Fruit fly (Drosophila melanogaster) whole organism, embryonic: ENCODE measurements around the gene CG33325.
A peak's percentile ranks its signal among the peaks of the same experiment; 100 is the strongest.

ENCODE experiments used
- Asciz ChIP-seq: fragments of 200-800 bp; sonication (Bioruptor generic); optimal IDR thresholded peaks from 2 replicates; lab custom pipeline; 2017; ENCODE audit warnings: missing biosample characterization, mild to moderate bottlenecking, missing genetic modification characterization, missing genetic modification reagents
- B-H1 ChIP-seq: fragments of 200-800 bp; sonication (Bioruptor generic); IDR thresholded peaks from 3 replicates; pipeline ENCODE4 v1.3.6; 2022; ENCODE audit warnings: missing biosample characterization, missing genetic modification characterization
- CG1024 ChIP-seq: fragments of 200-800 bp; sonication (Bioruptor generic); IDR thresholded peaks from 2 replicates; pipeline ENCODE4 v1.3.6; 2022; ENCODE audit warnings: missing biosample characterization, missing genetic modification characterization
- CG10267 ChIP-seq: fragments of 200-800 bp; sonication (Bioruptor generic); optimal IDR thresholded peaks from 2 replicates; lab custom pipeline; 2018; ENCODE audit warnings: missing biosample characterization, mild to moderate bottlenecking, missing genetic modification characterization, moderate library complexity
- CG10543 ChIP-seq: fragments of 200-800 bp; sonication (Bioruptor generic); optimal IDR thresholded peaks from 3 replicates; lab custom pipeline; 2017; ENCODE audit warnings: missing biosample characterization, mild to moderate bottlenecking, missing genetic modification characterization, moderate library complexity
- CG14014 ChIP-seq: fragments of 200-800 bp; sonication (Bioruptor generic); IDR thresholded peaks from 2 replicates; pipeline ENCODE4 v1.3.6; 2022; ENCODE audit warnings: missing biosample characterization, missing genetic modification characterization
- CG14710 ChIP-seq: fragments of 200-800 bp; sonication (Bioruptor generic); optimal IDR thresholded peaks from 3 replicates; lab custom pipeline; 2019; ENCODE audit warnings: missing biosample characterization, mild to moderate bottlenecking, missing genetic modification characterization, moderate library complexity
- CG14965 ChIP-seq: fragments of 200-800 bp; sonication (Bioruptor generic); optimal IDR thresholded peaks from 2 replicates; lab custom pipeline; 2016; ENCODE audit warnings: missing biosample characterization, missing genetic modification characterization, borderline replicate concordance
- CG15269 ChIP-seq: fragments of 200-800 bp; sonication (Bioruptor generic); optimal IDR thresholded peaks from 2 replicates; lab custom pipeline; 2018; ENCODE audit warnings: missing biosample characterization, mild to moderate bottlenecking, missing genetic modification characterization, moderate library complexity
- CG1603 ChIP-seq: fragments of 200-800 bp; sonication (Bioruptor generic); optimal IDR thresholded peaks from 2 replicates; lab custom pipeline; 2019; ENCODE audit warnings: missing biosample characterization, mild to moderate bottlenecking, missing genetic modification characterization, moderate library complexity
- CG16863 ChIP-seq: fragments of 200-800 bp; sonication (Bioruptor generic); optimal IDR thresholded peaks from 3 replicates; lab custom pipeline; 2016; ENCODE audit warnings: missing biosample characterization, missing genetic modification characterization
- CG17359 ChIP-seq: fragments of 200-800 bp; sonication (Bioruptor generic); optimal IDR thresholded peaks from 3 replicates; lab custom pipeline; 2018; ENCODE audit warnings: missing biosample characterization, mild to moderate bottlenecking, missing genetic modification characterization, moderate library complexity
- CG17829 ChIP-seq: fragments of 200-800 bp; optimal IDR thresholded peaks from 2 replicates; lab custom pipeline; 2019; ENCODE audit warnings: missing biosample characterization, mild to moderate bottlenecking, missing genetic modification characterization, moderate library complexity
- CG32772 ChIP-seq: fragments of 200-800 bp; sonication (Bioruptor generic); IDR thresholded peaks from 2 replicates; pipeline ENCODE4 v1.3.6; 2022; ENCODE audit warnings: missing biosample characterization, missing genetic modification characterization
- CG3847 ChIP-seq: fragments of 200-800 bp; sonication (Bioruptor generic); IDR thresholded peaks from 2 replicates; pipeline ENCODE4 v1.3.6; 2022; ENCODE audit warnings: missing biosample characterization, missing genetic modification characterization
- CG4424 ChIP-seq: fragments of 200-800 bp; sonication (Bioruptor generic); optimal IDR thresholded peaks from 3 replicates; lab custom pipeline; 2016; ENCODE audit warnings: missing biosample characterization, missing genetic modification characterization
- CG4617 ChIP-seq: fragments of 200-800 bp; sonication (Bioruptor generic); optimal IDR thresholded peaks from 3 replicates; lab custom pipeline; 2016; ENCODE audit warnings: missing biosample characterization, missing genetic modification characterization, borderline replicate concordance
- CG5180 ChIP-seq: fragments of 200-800 bp; sonication (Bioruptor generic); optimal IDR thresholded peaks from 3 replicates; lab custom pipeline; 2017; ENCODE audit warnings: missing biosample characterization, missing genetic modification characterization, mild to moderate bottlenecking, moderate library complexity, missing genetic modification reagents
- CG5953 ChIP-seq: fragments of 200-800 bp; sonication (Bioruptor generic); IDR thresholded peaks from 2 replicates; pipeline ENCODE4 v1.3.6; 2022; ENCODE audit warnings: missing biosample characterization, missing genetic modification characterization
- CG6813 ChIP-seq: fragments of 200-800 bp; sonication (Bioruptor generic); optimal IDR thresholded peaks from 2 replicates; lab custom pipeline; 2017; ENCODE audit warnings: missing biosample characterization, missing genetic modification characterization, mild to moderate bottlenecking, moderate library complexity, missing genetic modification reagents
- CG8388 ChIP-seq: fragments of 200-800 bp; sonication (Bioruptor generic); optimal IDR thresholded peaks from 2 replicates; lab custom pipeline; 2019; ENCODE audit warnings: missing biosample characterization, mild to moderate bottlenecking, missing genetic modification characterization, moderate library complexity
- CG9609 ChIP-seq: fragments of 200-800 bp; sonication (Bioruptor generic); optimal IDR thresholded peaks from 3 replicates; lab custom pipeline; 2016; ENCODE audit warnings: missing biosample characterization, missing genetic modification characterization
- CG9727 ChIP-seq: fragments of 200-800 bp; sonication (Bioruptor generic); optimal IDR thresholded peaks from 3 replicates; lab custom pipeline; 2017; ENCODE audit warnings: missing biosample characterization, mild to moderate bottlenecking, missing genetic modification characterization
- CG9797 ChIP-seq: fragments of 200-800 bp; sonication (Bioruptor generic); optimal IDR thresholded peaks from 3 replicates; lab custom pipeline; 2018; ENCODE audit warnings: missing biosample characterization, mild to moderate bottlenecking, missing genetic modification characterization
- CG9876 ChIP-seq: fragments of 200-800 bp; sonication (Bioruptor generic); optimal IDR thresholded peaks from 2 replicates; lab custom pipeline; 2016; ENCODE audit warnings: missing biosample characterization, missing genetic modification characterization
- CkIIα-i1 ChIP-seq: fragments of 200-800 bp; sonication (Bioruptor generic); IDR thresholded peaks from 2 replicates; pipeline ENCODE4 v1.3.6; 2022; ENCODE audit warnings: missing biosample characterization, missing genetic modification characterization
- Dad ChIP-seq: fragments of 200-800 bp; sonication (Bioruptor generic); optimal IDR thresholded peaks from 3 replicates; lab custom pipeline; 2016; ENCODE audit warnings: missing biosample characterization, missing genetic modification characterization
- Drgx ChIP-seq: fragments of 200-800 bp; sonication (Bioruptor generic); IDR thresholded peaks from 2 replicates; pipeline ENCODE4 v1.3.6; 2022; ENCODE audit warnings: missing biosample characterization, missing genetic modification characterization
- Hmr ChIP-seq: fragments of 200-800 bp; sonication (Bioruptor generic); optimal IDR thresholded peaks from 3 replicates; lab custom pipeline; 2017; ENCODE audit warnings: mild to moderate bottlenecking, missing biosample characterization, missing genetic modification reagents, missing genetic modification characterization
- Mes4 ChIP-seq: fragments of 200-800 bp; sonication (Bioruptor generic); optimal IDR thresholded peaks from 2 replicates; lab custom pipeline; 2016; ENCODE audit warnings: missing biosample characterization, missing genetic modification characterization
- Side ChIP-seq: fragments of 200-800 bp; sonication (Bioruptor generic); optimal IDR thresholded peaks from 2 replicates; lab custom pipeline; 2016; ENCODE audit warnings: missing biosample characterization, missing genetic modification characterization
- Six4 ChIP-seq: fragments of 200-800 bp; sonication (Bioruptor generic); optimal IDR thresholded peaks from 2 replicates; lab custom pipeline; 2016; ENCODE audit warnings: missing biosample characterization, missing genetic modification characterization
- amos ChIP-seq: fragments of 200-800 bp; sonication (Bioruptor generic); IDR thresholded peaks from 2 replicates; pipeline ENCODE4 v1.3.6; 2022; ENCODE audit warnings: missing biosample characterization, missing genetic modification characterization; ENCODE audit not compliant: partially characterized antibody
- ap ChIP-seq: fragments of 200-800 bp; sonication (Bioruptor generic); IDR thresholded peaks from 2 replicates; pipeline ENCODE4 v1.3.6; 2022; ENCODE audit warnings: missing biosample characterization, missing genetic modification characterization
- ara ChIP-seq: fragments of 200-800 bp; sonication (Bioruptor generic); IDR thresholded peaks from 2 replicates; pipeline ENCODE4 v1.3.6; 2022; ENCODE audit warnings: missing biosample characterization, missing genetic modification characterization
- ase ChIP-seq: fragments of 200-800 bp; sonication (Bioruptor generic); IDR thresholded peaks from 3 replicates; pipeline ENCODE4 v1.3.6; 2022; ENCODE audit warnings: missing biosample characterization, missing genetic modification characterization
- caup ChIP-seq: fragments of 200-800 bp; sonication (Bioruptor generic); optimal IDR thresholded peaks from 3 replicates; lab custom pipeline; 2017; ENCODE audit warnings: missing biosample characterization, mild to moderate bottlenecking, missing genetic modification characterization, moderate library complexity; ENCODE audit not compliant: severe bottlenecking
- ems ChIP-seq: fragments of 200-800 bp; sonication (Bioruptor generic); optimal IDR thresholded peaks from 3 replicates; lab custom pipeline; 2016; ENCODE audit warnings: missing biosample characterization, missing genetic modification characterization
- fd102C ChIP-seq: fragments of 200-800 bp; sonication (Bioruptor generic); optimal IDR thresholded peaks from 2 replicates; lab custom pipeline; 2018; ENCODE audit warnings: missing biosample characterization, mild to moderate bottlenecking, missing genetic modification characterization, moderate library complexity
- gcm ChIP-seq: fragments of 200-800 bp; sonication (Bioruptor generic); optimal IDR thresholded peaks from 2 replicates; lab custom pipeline; 2019; ENCODE audit warnings: missing biosample characterization, mild to moderate bottlenecking, missing genetic modification characterization, moderate library complexity
- gsb ChIP-seq: fragments of 200-800 bp; sonication (Bioruptor generic); IDR thresholded peaks from 2 replicates; pipeline ENCODE4 v1.3.6; 2022; ENCODE audit warnings: missing biosample characterization, missing genetic modification characterization
- ken ChIP-seq: fragments of 200-800 bp; sonication (Bioruptor generic); IDR thresholded peaks from 3 replicates; pipeline ENCODE4 v1.3.6; 2022; ENCODE audit warnings: missing biosample characterization, missing genetic modification characterization
- lmd ChIP-seq: fragments of 200-800 bp; sonication (Bioruptor generic); IDR thresholded peaks from 2 replicates; pipeline ENCODE4 v1.3.6; 2022; ENCODE audit warnings: missing biosample characterization, missing genetic modification characterization
- lola ChIP-seq, 3 experiments: fragments of >200 bp in 2 of 3; fragments of 200-800 bp in 1 of 3; sonication (Bioruptor generic) in 1 of 3; optimal IDR thresholded peaks; 2 replicates each; lab custom pipeline; 2017 to 2019; ENCODE audit warnings: missing biosample characterization in 3 of 3, missing genetic modification characterization in 3 of 3, mild to moderate bottlenecking in 1 of 3, moderate library complexity in 1 of 3
- pan ChIP-seq, 4 experiments: fragments of >200 bp in 3 of 4; fragments of 200-800 bp in 1 of 4; sonication (Bioruptor generic) in 1 of 4; optimal IDR thresholded peaks in 3 of 4; IDR thresholded peaks in 1 of 4; 2 replicates each; pipeline versions ENCODE4 v1.3.6 to Lab custom; 2017 to 2022; ENCODE audit warnings: missing biosample characterization in 2 of 4, missing genetic modification characterization in 2 of 4, mixed read lengths in 1 of 4
- pb ChIP-seq: fragments of 200-800 bp; sonication (Bioruptor generic); optimal IDR thresholded peaks from 3 replicates; lab custom pipeline; 2016; ENCODE audit warnings: missing biosample characterization, missing genetic modification characterization
- phol ChIP-seq: fragments of 200-800 bp; sonication (Bioruptor generic); optimal IDR thresholded peaks from 3 replicates; lab custom pipeline; 2018; ENCODE audit warnings: missing biosample characterization, mild to moderate bottlenecking, missing genetic modification characterization, moderate library complexity
- pum ChIP-seq: fragments of 200-800 bp; sonication (Bioruptor generic); optimal IDR thresholded peaks from 2 replicates; lab custom pipeline; 2016; ENCODE audit warnings: missing biosample characterization, missing genetic modification characterization
- pzg ChIP-seq: fragments of 200-800 bp; sonication (Bioruptor generic); optimal IDR thresholded peaks from 3 replicates; lab custom pipeline; 2018; ENCODE audit warnings: missing biosample characterization, mild to moderate bottlenecking, missing genetic modification characterization, moderate library complexity

Gene CG33325

dm6 chr3R:8694110-8694826 lies 14.4 kb upstream of the CG33325 start (continued):
- no peak for TF ChIP-seq CG9797 (GFP tag; lab: Kevin White, UChicago)
- TF ChIP-seq Side (GFP tag; lab: Kevin White, UChicago): no peak
- TF ChIP-seq B-H1 (GFP tag; lab: Robert Waterston, UW): no peak
- no peak for TF ChIP-seq pan (optimal IDR thresholded peaks at IDR 0.05; lab: Kevin White, UChicago)
- peak in 1 of 2 experiments; percentile 20 for TF ChIP-seq pan (GFP tag; optimal IDR thresholded peaks at IDR 0.05 in 1 of 2, IDR thresholded peaks at IDR 0.05 in 1 of 2)
- TF ChIP-seq pzg: no peak
- TF ChIP-seq lmd (GFP tag; lab: Robert Waterston, UW): no peak
- TF ChIP-seq lola (GFP tag; optimal IDR thresholded peaks at IDR 0.05; lab: Kevin White, UChicago): no peak
- no peak for TF ChIP-seq CG9609 (GFP tag; lab: Kevin White, UChicago)
- no peak for TF ChIP-seq gcm (GFP tag; lab: Kevin White, UChicago)
- TF ChIP-seq CG5953: no peak
- TF ChIP-seq ap (GFP tag; lab: Robert Waterston, UW): no peak
- peak; percentile 59 for TF ChIP-seq caup
- TF ChIP-seq CG14965 (GFP tag; lab: Kevin White, UChicago): no peak
- TF ChIP-seq ara: no peak
- peak; percentile 21 for TF ChIP-seq CG6813 (GFP tag; lab: Kevin White, UChicago)
- no peak for TF ChIP-seq Six4 (GFP tag; lab: Kevin White, UChicago)
- peak; percentile 84 for TF ChIP-seq CG17359
- TF ChIP-seq gsb: no peak
- no peak for TF ChIP-seq CG32772 (GFP tag; lab: Robert Waterston, UW)
- no peak for TF ChIP-seq CG15269 (tag; lab: Kevin White, UChicago)
- TF ChIP-seq CG8388: no peak
- TF ChIP-seq Drgx (GFP tag; lab: Robert Waterston, UW): peak; percentile 94
- no peak for TF ChIP-seq amos (GFP tag; lab: Robert Waterston, UW)
- TF ChIP-seq ems (GFP tag; lab: Kevin White, UChicago): no peak
- no peak for TF ChIP-seq Asciz (GFP tag; lab: Kevin White, UChicago)
- TF ChIP-seq ase (GFP tag; lab: Robert Waterston, UW): no peak
- TF ChIP-seq CG10543: peak; percentile 45
- TF ChIP-seq fd102C (GFP tag; lab: Kevin White, UChicago): no peak
- TF ChIP-seq CG9727: peak; percentile 42
- TF ChIP-seq ken (GFP tag; lab: Robert Waterston, UW): no peak
- no peak for TF ChIP-seq phol (tag; lab: Kevin White, UChicago)
- TF ChIP-seq CG9876 (GFP tag; lab: Kevin White, UChicago): no peak
- no peak for TF ChIP-seq pum (GFP tag; lab: Kevin White, UChicago)
- TF ChIP-seq Mes4 (GFP tag; lab: Kevin White, UChicago): no peak
- TF ChIP-seq CG1024 (GFP tag; lab: Robert Waterston, UW): no peak
- TF ChIP-seq CG3847 (GFP tag; lab: Robert Waterston, UW): no peak
- TF ChIP-seq CG5180 (GFP tag; lab: Kevin White, UChicago): no peak
- no peak for TF ChIP-seq pb (GFP tag; lab: Kevin White, UChicago)
- 0 out of 2 replicates have a peak, but pooled peaks have one; percentile 45 for TF ChIP-seq CG14014 (GFP tag; lab: Robert Waterston, UW)
- TF ChIP-seq CkIIα-i1: no peak
- TF ChIP-seq CG10267 (tag; lab: Kevin White, UChicago): no peak
- no peak for TF ChIP-seq CG17829 (tag; lab: Kevin White, UChicago)
- TF ChIP-seq CG16863 (GFP tag; lab: Kevin White, UChicago): no peak
- TF ChIP-seq Hmr (GFP tag; lab: Kevin White, UChicago): peak; percentile 80
- no peak for TF ChIP-seq CG14710
- TF ChIP-seq CG1603 (tag; lab: Kevin White, UChicago): no peak
- no peak for TF ChIP-seq CG4617 (GFP tag; lab: Kevin White, UChicago)
- TF ChIP-seq Dad: no peak
- TF ChIP-seq CG4424: no peak
